Worm (Caenorhabditis elegans) whole organism, L4 larva: ENCODE results near the gene rsp-4.

Experiments used
- F26F4.8 ChIP-seq: fragments of 200-800 bp; sonication (Bioruptor generic); conservative IDR thresholded peaks from 2 replicates; pipeline ENCODE4 v1.3.6; 2022; ENCODE audit warnings: missing genetic modification characterization, missing compliant biosample characterization
- ZK546.5 ChIP-seq, 2 experiments: sonication (generic microtip); optimal IDR thresholded peaks; 2 replicates each; lab custom pipeline; 2017; ENCODE audit warnings: missing biosample characterization in 2 of 2, missing genetic modification characterization in 2 of 2
- ama-1 ChIP-seq: fragments of 150-350 bp; optimal IDR thresholded peaks from 2 replicates; lab custom pipeline; 2014; ENCODE audit warnings: inconsistent platforms, mixed read lengths
- hlh-30 ChIP-seq: sonication (generic microtip); optimal IDR thresholded peaks from 2 replicates; lab custom pipeline; 2017; ENCODE audit warnings: antibody characterized with exemption, mild to moderate bottlenecking, missing genetic modification characterization, missing compliant biosample characterization; ENCODE audit not compliant: insufficient read depth
- lsy-2 ChIP-seq, 2 experiments: fragments of 150-350 bp in 1 of 2; sonication (generic microtip) in 1 of 2; optimal IDR thresholded peaks; 2 replicates each; lab custom pipeline; 2014 to 2017; ENCODE audit warnings: missing biosample characterization in 2 of 2, missing genetic modification characterization in 2 of 2
- nhr-102 ChIP-seq: sonication (generic microtip); optimal IDR thresholded peaks from 2 replicates; lab custom pipeline; 2016; ENCODE audit warnings: mild to moderate bottlenecking, missing genetic modification characterization, moderate library complexity, missing compliant biosample characterization
- nhr-25 ChIP-seq: sonication (generic microtip); optimal IDR thresholded peaks from 2 replicates; lab custom pipeline; 2017; ENCODE audit warnings: missing genetic modification characterization, mild to moderate bottlenecking, missing compliant biosample characterization, antibody characterized with exemption, moderate library complexity, borderline replicate concordance; ENCODE audit not compliant: insufficient read depth
- nhr-28 ChIP-seq: fragments of 150-350 bp; optimal IDR thresholded peaks from 2 replicates; lab custom pipeline; 2014; ENCODE audit warnings: missing biosample characterization, missing genetic modification characterization
- nhr-77 ChIP-seq: fragments of 150-350 bp; optimal IDR thresholded peaks from 2 replicates; lab custom pipeline; 2014; ENCODE audit warnings: missing biosample characterization, missing genetic modification characterization
- snpc-4 ChIP-seq: fragments of 150-350 bp; optimal IDR thresholded peaks from 2 replicates; lab custom pipeline; 2014; ENCODE audit warnings: missing biosample characterization, missing genetic modification characterization
- spr-1 ChIP-seq: sonication (generic microtip); optimal IDR thresholded peaks from 2 replicates; lab custom pipeline; 2016; ENCODE audit warnings: mild to moderate bottlenecking, missing genetic modification characterization, missing compliant biosample characterization
- unc-130 ChIP-seq: sonication (generic microtip); optimal IDR thresholded peaks from 2 replicates; lab custom pipeline; 2016; ENCODE audit warnings: missing genetic modification reagents, missing genetic modification characterization, missing compliant biosample characterization
- unc-39 ChIP-seq: sonication (generic microtip); optimal IDR thresholded peaks from 2 replicates; lab custom pipeline; 2017; ENCODE audit warnings: missing biosample characterization, missing genetic modification characterization
- unc-62 ChIP-seq, 3 experiments: fragments of 150-350 bp in 1 of 3; sonication (generic microtip); optimal IDR thresholded peaks in 2 of 3; peaks in 1 of 3; 1 replicate in 1 of 3; 2 replicates in 2 of 3; lab custom pipeline; 2014 to 2017; ENCODE audit warnings: missing biosample characterization in 3 of 3, missing genetic modification characterization in 3 of 3, missing genetic modification reagents in 3 of 3, missing genotype in 1 of 3

- no peak for TF ChIP-seq nhr-77 (tag; lab: Kevin White, UChicago)
- no peak for TF ChIP-seq nhr-102 (tag; lab: Kevin White, UChicago)
- TF ChIP-seq nhr-25 (tag; lab: Kevin White, UChicago), result no peak
- TF ChIP-seq ama-1 (lab: Kevin White, UChicago), result no peak
- TF ChIP-seq F26F4.8 (GFP tag; lab: Robert Waterston, UW), result no peak
- TF ChIP-seq nhr-28 (tag; lab: Kevin White, UChicago), result no peak
- TF ChIP-seq snpc-4 (tag; lab: Kevin White, UChicago), result no peak
- TF ChIP-seq unc-62 (GFP tag; optimal IDR thresholded peaks at IDR 0.05 in 1 of 2; lab: Kevin White, UChicago), result no peak
- no peak for TF ChIP-seq unc-62 (tag; optimal IDR thresholded peaks at IDR 0.05; lab: Kevin White, UChicago)
- no peak for TF ChIP-seq ZK546.5 (tag; optimal IDR thresholded peaks at IDR 0.05; lab: Kevin White, UChicago)
- no peak for TF ChIP-seq spr-1 (tag; lab: Kevin White, UChicago)
- TF ChIP-seq unc-39 (tag; lab: Kevin White, UChicago), result no peak
- no peak for TF ChIP-seq lsy-2 (tag; optimal IDR thresholded peaks at IDR 0.05; lab: Kevin White, UChicago)
- TF ChIP-seq hlh-30 (tag; lab: Kevin White, UChicago), result no peak
- no peak for TF ChIP-seq unc-130 (GFP tag; lab: Kevin White, UChicago)
These were observed 49.0 kb upstream of the rsp-4 start, which contains the start of gene F07F6.1 for ce11 chrII:5437586-5437985.
